Fruit fly (Drosophila melanogaster) whole organism, embryonic: ENCODE results near the gene CG43707.
A peak's percentile ranks its signal among the peaks of the same experiment; 100 is the strongest.

ENCODE experiments used
- Abd-B ChIP-seq: fragments of 200-800 bp; sonication (Bioruptor generic); optimal IDR thresholded peaks from 2 replicates; lab custom pipeline; 2018; ENCODE audit warnings: missing biosample characterization, mild to moderate bottlenecking, missing genetic modification characterization, moderate library complexity
- Atf3 ChIP-seq: fragments of 200-800 bp; sonication (Bioruptor generic); optimal IDR thresholded peaks from 3 replicates; lab custom pipeline; 2016; ENCODE audit warnings: missing biosample characterization, missing genetic modification characterization
- CG10267 ChIP-seq: fragments of 200-800 bp; sonication (Bioruptor generic); optimal IDR thresholded peaks from 2 replicates; lab custom pipeline; 2018; ENCODE audit warnings: missing biosample characterization, mild to moderate bottlenecking, missing genetic modification characterization, moderate library complexity
- CG11456 ChIP-seq: fragments of 200-800 bp; sonication (Bioruptor generic); IDR thresholded peaks from 3 replicates; pipeline ENCODE4 v1.3.6; 2022; ENCODE audit warnings: missing biosample characterization, missing genetic modification characterization
- CG13775 ChIP-seq: fragments of 200-800 bp; sonication (Bioruptor generic); optimal IDR thresholded peaks from 3 replicates; lab custom pipeline; 2017; ENCODE audit warnings: missing biosample characterization, mild to moderate bottlenecking, missing genetic modification characterization
- CG1603 ChIP-seq: fragments of 200-800 bp; sonication (Bioruptor generic); optimal IDR thresholded peaks from 2 replicates; lab custom pipeline; 2019; ENCODE audit warnings: missing biosample characterization, mild to moderate bottlenecking, missing genetic modification characterization, moderate library complexity
- CG16815 ChIP-seq: fragments of 200-800 bp; sonication (Bioruptor generic); optimal IDR thresholded peaks from 3 replicates; lab custom pipeline; 2017; ENCODE audit warnings: missing biosample characterization, mild to moderate bottlenecking, missing genetic modification characterization
- CG17612 ChIP-seq: fragments of 200-800 bp; sonication (Bioruptor generic); IDR thresholded peaks from 2 replicates; pipeline ENCODE4 v1.3.6; 2022; ENCODE audit warnings: missing biosample characterization, missing genetic modification characterization
- CG17829 ChIP-seq: fragments of 200-800 bp; optimal IDR thresholded peaks from 2 replicates; lab custom pipeline; 2019; ENCODE audit warnings: missing biosample characterization, mild to moderate bottlenecking, missing genetic modification characterization, moderate library complexity
- CG18262 ChIP-seq: fragments of 200-800 bp; optimal IDR thresholded peaks from 3 replicates; lab custom pipeline; 2019; ENCODE audit warnings: missing biosample characterization, mild to moderate bottlenecking, missing genetic modification characterization, moderate library complexity
- CG2202 ChIP-seq: fragments of 200-800 bp; sonication (Bioruptor generic); optimal IDR thresholded peaks from 2 replicates; lab custom pipeline; 2018; ENCODE audit warnings: missing biosample characterization, mild to moderate bottlenecking, missing genetic modification characterization
- CG2712 ChIP-seq: fragments of 200-800 bp; optimal IDR thresholded peaks from 3 replicates; lab custom pipeline; 2019; ENCODE audit warnings: missing biosample characterization, mild to moderate bottlenecking, missing genetic modification characterization, moderate library complexity
- CG33557 ChIP-seq: fragments of 200-800 bp; sonication (Bioruptor generic); optimal IDR thresholded peaks from 2 replicates; lab custom pipeline; 2019; ENCODE audit warnings: missing biosample characterization, mild to moderate bottlenecking, missing genetic modification characterization, moderate library complexity
- CG4404 ChIP-seq: fragments of 200-800 bp; sonication (Bioruptor generic); IDR thresholded peaks from 2 replicates; pipeline ENCODE4 v1.3.6; 2022; ENCODE audit warnings: missing biosample characterization, missing genetic modification characterization
- CG4424 ChIP-seq: fragments of 200-800 bp; sonication (Bioruptor generic); optimal IDR thresholded peaks from 3 replicates; lab custom pipeline; 2016; ENCODE audit warnings: missing biosample characterization, missing genetic modification characterization
- CG5953 ChIP-seq: fragments of 200-800 bp; sonication (Bioruptor generic); IDR thresholded peaks from 2 replicates; pipeline ENCODE4 v1.3.6; 2022; ENCODE audit warnings: missing biosample characterization, missing genetic modification characterization
- CG7357 ChIP-seq: fragments of 200-800 bp; sonication (Bioruptor generic); IDR thresholded peaks from 3 replicates; pipeline ENCODE4 v1.3.6; 2022; ENCODE audit warnings: missing biosample characterization, missing genetic modification characterization
- CG8359 ChIP-seq: fragments of 200-800 bp; sonication (Bioruptor generic); optimal IDR thresholded peaks from 2 replicates; lab custom pipeline; 2017; ENCODE audit warnings: missing biosample characterization, mild to moderate bottlenecking, missing genetic modification characterization, borderline replicate concordance
- CG8924 ChIP-seq: fragments of 200-800 bp; optimal IDR thresholded peaks from 3 replicates; lab custom pipeline; 2019; ENCODE audit warnings: missing biosample characterization, mild to moderate bottlenecking, missing genetic modification characterization, moderate library complexity
- CG9215 ChIP-seq: fragments of 200-800 bp; sonication (Bioruptor generic); IDR thresholded peaks from 2 replicates; pipeline ENCODE4 v1.3.6; 2022; ENCODE audit warnings: missing biosample characterization, missing genetic modification characterization
- CG9727 ChIP-seq: fragments of 200-800 bp; sonication (Bioruptor generic); optimal IDR thresholded peaks from 3 replicates; lab custom pipeline; 2017; ENCODE audit warnings: missing biosample characterization, mild to moderate bottlenecking, missing genetic modification characterization
- Nf-YB ChIP-seq: fragments of 200-800 bp; sonication (Bioruptor generic); optimal IDR thresholded peaks from 3 replicates; lab custom pipeline; 2019; ENCODE audit warnings: missing biosample characterization, mild to moderate bottlenecking, missing genetic modification characterization, moderate library complexity
- Opbp ChIP-seq: fragments of 200-800 bp; sonication (Bioruptor generic); IDR thresholded peaks from 3 replicates; pipeline ENCODE4 v1.3.6; 2022; ENCODE audit warnings: missing biosample characterization, missing genetic modification characterization; ENCODE audit not compliant: partially characterized antibody
- Six4 ChIP-seq: fragments of 200-800 bp; sonication (Bioruptor generic); optimal IDR thresholded peaks from 2 replicates; lab custom pipeline; 2016; ENCODE audit warnings: missing biosample characterization, missing genetic modification characterization
- Spps ChIP-seq: fragments of 200-800 bp; sonication (Bioruptor generic); optimal IDR thresholded peaks from 2 replicates; lab custom pipeline; 2018; ENCODE audit warnings: missing biosample characterization, mild to moderate bottlenecking, missing genetic modification characterization
- TFAM ChIP-seq: fragments of 200-800 bp; sonication (Bioruptor generic); optimal IDR thresholded peaks from 2 replicates; lab custom pipeline; 2017; ENCODE audit warnings: missing biosample characterization, missing genetic modification characterization, inconsistent platforms
- Xrp1 ChIP-seq: fragments of 200-800 bp; sonication (Bioruptor generic); IDR thresholded peaks from 2 replicates; pipeline ENCODE4 v1.3.6; 2022; ENCODE audit warnings: missing biosample characterization, missing genetic modification characterization
- ac ChIP-seq: fragments of 200-800 bp; sonication (Bioruptor generic); optimal IDR thresholded peaks from 3 replicates; lab custom pipeline; 2017; ENCODE audit warnings: missing biosample characterization, mild to moderate bottlenecking, missing genetic modification characterization
- ato ChIP-seq: fragments of 200-800 bp; sonication (Bioruptor generic); IDR thresholded peaks from 2 replicates; pipeline ENCODE4 v1.3.6; 2022; ENCODE audit warnings: missing biosample characterization, missing genetic modification characterization; ENCODE audit not compliant: partially characterized antibody
- az2 ChIP-seq: fragments of 200-800 bp; sonication (Bioruptor generic); optimal IDR thresholded peaks from 3 replicates; lab custom pipeline; 2016; ENCODE audit warnings: missing biosample characterization, missing genetic modification characterization
- bab2 ChIP-seq: fragments of 200-800 bp; sonication (Bioruptor generic); optimal IDR thresholded peaks from 2 replicates; lab custom pipeline; 2016; ENCODE audit warnings: missing biosample characterization, missing genetic modification characterization
- chif ChIP-seq, 2 experiments: fragments of 200-800 bp; sonication (Bioruptor generic); optimal IDR thresholded peaks; 3 replicates each; lab custom pipeline; 2016; ENCODE audit warnings: missing biosample characterization in 2 of 2, missing genetic modification characterization in 2 of 2
- crol ChIP-seq: fragments of 200-800 bp; sonication (Bioruptor generic); IDR thresholded peaks from 2 replicates; pipeline ENCODE4 v1.3.6; 2022; ENCODE audit warnings: missing biosample characterization, missing genetic modification characterization
- dmrt11E ChIP-seq: fragments of 200-800 bp; sonication (Bioruptor generic); optimal IDR thresholded peaks from 3 replicates; lab custom pipeline; 2018; ENCODE audit warnings: missing biosample characterization, mild to moderate bottlenecking, missing genetic modification characterization, moderate library complexity
- fd102C ChIP-seq: fragments of 200-800 bp; sonication (Bioruptor generic); optimal IDR thresholded peaks from 2 replicates; lab custom pipeline; 2018; ENCODE audit warnings: missing biosample characterization, mild to moderate bottlenecking, missing genetic modification characterization, moderate library complexity
- grau ChIP-seq: fragments of 200-800 bp; optimal IDR thresholded peaks from 3 replicates; lab custom pipeline; 2019; ENCODE audit warnings: missing biosample characterization, mild to moderate bottlenecking, missing genetic modification characterization, moderate library complexity
- lilli ChIP-seq: fragments of 200-800 bp; sonication (Bioruptor generic); optimal IDR thresholded peaks from 3 replicates; lab custom pipeline; 2016; ENCODE audit warnings: missing biosample characterization, missing genetic modification characterization
- lola ChIP-seq, 3 experiments: fragments of >200 bp in 2 of 3; fragments of 200-800 bp in 1 of 3; sonication (Bioruptor generic) in 1 of 3; optimal IDR thresholded peaks; 2 replicates each; lab custom pipeline; 2017 to 2019; ENCODE audit warnings: missing biosample characterization in 3 of 3, missing genetic modification characterization in 3 of 3, mild to moderate bottlenecking in 1 of 3, moderate library complexity in 1 of 3
- nom ChIP-seq: fragments of 200-800 bp; sonication (Bioruptor generic); optimal IDR thresholded peaks from 2 replicates; lab custom pipeline; 2017; ENCODE audit warnings: missing biosample characterization, missing genetic modification characterization, mild to moderate bottlenecking, moderate library complexity, missing genetic modification reagents
- oc ChIP-seq: fragments of 200-800 bp; sonication (Bioruptor generic); optimal IDR thresholded peaks from 2 replicates; lab custom pipeline; 2018; ENCODE audit warnings: missing biosample characterization, mild to moderate bottlenecking, missing genetic modification characterization, moderate library complexity
- pfk ChIP-seq: fragments of 200-800 bp; sonication (Bioruptor generic); optimal IDR thresholded peaks from 2 replicates; lab custom pipeline; 2018; ENCODE audit warnings: missing biosample characterization, mild to moderate bottlenecking, missing genetic modification characterization, moderate library complexity
- sqz ChIP-seq: fragments of 200-800 bp; sonication (Bioruptor generic); optimal IDR thresholded peaks from 3 replicates; lab custom pipeline; 2018; ENCODE audit warnings: missing biosample characterization, mild to moderate bottlenecking, missing genetic modification characterization
- tin ChIP-seq: fragments of 200-800 bp; sonication (Bioruptor generic); optimal IDR thresholded peaks from 3 replicates; lab custom pipeline; 2016; ENCODE audit warnings: missing biosample characterization, missing genetic modification characterization
- twi ChIP-seq: fragments of 200-800 bp; optimal IDR thresholded peaks from 2 replicates; lab custom pipeline; 2019; ENCODE audit warnings: missing biosample characterization, mild to moderate bottlenecking, missing genetic modification characterization, moderate library complexity
- zen ChIP-seq: fragments of 200-800 bp; sonication (Bioruptor generic); optimal IDR thresholded peaks from 3 replicates; lab custom pipeline; 2018; ENCODE audit warnings: missing biosample characterization, mild to moderate bottlenecking, missing genetic modification characterization, moderate library complexity
- zf30C ChIP-seq: fragments of 200-800 bp; sonication (Bioruptor generic); optimal IDR thresholded peaks from 3 replicates; lab custom pipeline; 2018; ENCODE audit warnings: missing biosample characterization, mild to moderate bottlenecking, missing genetic modification characterization

CG43707 gene

DNA sequence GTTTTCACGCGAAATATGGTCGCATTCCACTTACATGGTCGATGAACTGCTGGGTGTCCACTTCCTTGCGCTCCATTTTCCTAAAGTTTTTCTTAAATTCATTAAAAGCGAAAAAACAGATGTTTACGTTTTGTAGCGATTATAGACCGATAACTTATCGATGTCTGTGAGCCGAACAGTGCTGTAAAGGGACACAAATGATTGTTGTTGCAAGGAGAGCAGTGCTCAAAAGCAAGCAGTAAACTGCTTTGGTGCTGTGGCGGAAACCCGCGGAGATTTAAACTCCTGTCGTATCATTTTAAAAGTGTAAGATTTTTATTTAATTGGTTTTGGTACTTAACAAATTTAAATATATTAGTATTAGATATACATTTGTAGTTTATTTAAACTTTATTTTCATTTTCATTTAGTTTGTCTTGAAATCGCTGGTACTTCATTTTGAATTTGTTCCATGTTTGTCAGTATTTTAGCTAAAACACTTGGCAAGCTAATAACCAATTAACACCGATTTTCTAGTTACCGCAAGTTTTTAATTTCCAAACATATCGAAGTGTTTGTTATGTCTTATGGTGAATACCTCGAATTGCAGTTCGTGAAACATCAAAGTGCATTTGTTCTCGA, 56.3 kb downstream of the CG43707 start, which contains the start of gene CG3407 (continued):
- TF ChIP-seq Atf3 (GFP tag; lab: Kevin White, UChicago) (no peak), nom (no peak), ato (GFP tag; lab: Robert Waterston, UW) (peak; percentile 58), dmrt11E (tag; lab: Kevin White, UChicago) (peak; percentile 9), CG17612 (GFP tag; lab: Robert Waterston, UW) (no peak), CG5953 (GFP tag; lab: Robert Waterston, UW) (no peak), CG8924 (peak; percentile 48), Spps (no peak)

DNA sequence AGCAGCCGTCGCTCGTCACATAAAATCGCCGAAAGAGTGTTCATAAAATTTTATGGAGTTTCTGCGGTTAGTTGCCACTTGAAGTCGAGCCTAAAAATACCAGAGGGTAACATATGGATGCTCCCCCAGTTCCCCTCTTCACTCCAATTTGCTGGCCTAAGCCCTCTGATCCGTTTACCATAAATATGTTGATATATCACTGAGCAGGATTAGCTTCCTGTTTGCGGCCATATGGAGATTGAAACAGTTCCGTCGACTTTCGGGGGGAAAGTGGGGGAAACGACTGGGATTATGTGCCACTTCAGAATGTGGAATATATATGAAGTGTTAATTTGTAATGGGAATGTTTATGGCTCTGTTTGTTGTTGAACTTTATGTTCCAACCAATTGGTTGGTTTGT, 57.1 kb downstream of the CG43707 start:
- TF ChIP-seq CG9215 (GFP tag; lab: Robert Waterston, UW) (no peak), oc (tag; lab: Kevin White, UChicago) (peak; percentile 27), CG1603 (tag; lab: Kevin White, UChicago) (no peak), CG13775 (GFP tag; lab: Kevin White, UChicago) (no peak), Nf-YB (GFP tag; lab: Kevin White, UChicago) (peak; percentile 53), Abd-B (GFP tag; lab: Kevin White, UChicago) (no peak), crol (GFP tag; lab: Robert Waterston, UW) (peak; percentile 68), pfk (GFP tag; lab: Kevin White, UChicago) (peak; percentile 30), twi (tag; lab: Kevin White, UChicago) (peak; percentile 82), bab2 (GFP tag; lab: Kevin White, UChicago) (no peak)

DNA sequence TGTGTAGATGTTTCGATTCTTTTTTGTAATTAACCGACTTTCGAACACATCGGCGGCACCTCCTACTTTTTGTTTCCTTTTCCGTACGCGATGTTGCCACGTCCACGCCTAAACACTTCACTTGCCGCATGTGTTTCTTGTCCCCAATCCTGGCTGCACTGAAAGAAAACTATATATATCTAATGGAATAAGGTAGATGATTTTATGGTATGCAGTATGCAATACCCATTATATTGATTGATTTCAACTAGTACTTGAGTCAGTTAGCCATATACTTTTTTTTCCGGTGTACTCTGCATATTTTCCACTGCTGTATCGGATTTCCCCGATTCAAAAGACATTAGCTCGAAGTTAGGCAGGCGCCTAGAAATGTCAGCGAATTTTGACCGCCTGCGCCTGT, 61.8 kb downstream of the CG43707 start:
- TF ChIP-seq chif (GFP tag; optimal IDR thresholded peaks at IDR 0.05; lab: Kevin White, UChicago) (peak in 1 of 2 experiments; percentile 70), zen (tag; lab: Kevin White, UChicago) (peak; percentile 74), CG7357 (GFP tag; lab: Robert Waterston, UW) (0 out of 3 replicates have a peak, but pooled peaks have one; percentile 29), CG10267 (tag; lab: Kevin White, UChicago) (peak; percentile 33), tin (GFP tag; lab: Kevin White, UChicago) (peak; percentile 20), CG2202 (tag; lab: Kevin White, UChicago) (peak; percentile 16), CG33557 (peak; percentile 26), CG16815 (peak; percentile 22), twi (tag; lab: Kevin White, UChicago) (peak; percentile 94), CG11456 (GFP tag; lab: Robert Waterston, UW) (no peak), fd102C (GFP tag; lab: Kevin White, UChicago) (peak; percentile 65), TFAM (GFP tag; lab: Kevin White, UChicago) (no peak), lola (GFP tag; optimal IDR thresholded peaks at IDR 0.05; lab: Kevin White, UChicago) (peak in 1 of 3 experiments; percentile 44), Opbp (GFP tag; lab: Robert Waterston, UW) (no peak), CG8359 (GFP tag; lab: Kevin White, UChicago) (no peak), Xrp1 (GFP tag; lab: Robert Waterston, UW) (peak; percentile 81), grau (peak; percentile 13), az2 (GFP tag; lab: Kevin White, UChicago) (peak; percentile 17), sqz (no peak), CG4404 (GFP tag; lab: Robert Waterston, UW) (peak; percentile 71), CG2712 (tag; lab: Kevin White, UChicago) (peak; percentile 60), CG18262 (peak; percentile 58), lilli (GFP tag; lab: Kevin White, UChicago) (peak; percentile 12), CG4424 (peak; percentile 15), ac (GFP tag; lab: Kevin White, UChicago) (peak; percentile 61), CG9727 (GFP tag; lab: Kevin White, UChicago) (peak; percentile 72), CG17829 (tag; lab: Kevin White, UChicago) (peak; percentile 60), Six4 (peak; percentile 33), zf30C (GFP tag; lab: Kevin White, UChicago) (peak; percentile 88)
